Fruit fly (Drosophila melanogaster) whole organism, embryonic: ENCODE data around the gene CG42820.

Experiments used
- CG10147 ChIP-seq: fragments of 200-800 bp; sonication (Bioruptor generic); optimal IDR thresholded peaks from 2 replicates; lab custom pipeline; 2019; ENCODE audit warnings: missing biosample characterization, mild to moderate bottlenecking, missing genetic modification characterization, moderate library complexity
- CG1024 ChIP-seq: fragments of 200-800 bp; sonication (Bioruptor generic); IDR thresholded peaks from 2 replicates; pipeline ENCODE4 v1.3.6; 2022; ENCODE audit warnings: missing biosample characterization, missing genetic modification characterization
- CG12219 ChIP-seq: fragments of 200-800 bp; sonication (Bioruptor generic); optimal IDR thresholded peaks from 3 replicates; lab custom pipeline; 2018; ENCODE audit warnings: missing biosample characterization, mild to moderate bottlenecking, missing genetic modification characterization
- CG12236 ChIP-seq: fragments of 200-800 bp; sonication (Bioruptor generic); optimal IDR thresholded peaks from 2 replicates; lab custom pipeline; 2016; ENCODE audit warnings: missing biosample characterization, missing genetic modification characterization
- CG12299 ChIP-seq: fragments of 200-800 bp; sonication (Bioruptor generic); optimal IDR thresholded peaks from 2 replicates; lab custom pipeline; 2018; ENCODE audit warnings: missing biosample characterization, mild to moderate bottlenecking, missing genetic modification characterization
- CG12391 ChIP-seq: fragments of 200-800 bp; sonication (Bioruptor generic); optimal IDR thresholded peaks from 3 replicates; lab custom pipeline; 2018; ENCODE audit warnings: missing biosample characterization, mild to moderate bottlenecking, missing genetic modification characterization, moderate library complexity
- CG12942 ChIP-seq: fragments of 200-800 bp; sonication (Bioruptor generic); optimal IDR thresholded peaks from 3 replicates; lab custom pipeline; 2016; ENCODE audit warnings: missing biosample characterization, missing genetic modification characterization
- CG14441 ChIP-seq: fragments of 200-800 bp; sonication (Bioruptor generic); IDR thresholded peaks from 2 replicates; pipeline ENCODE4 v1.3.6; 2022; ENCODE audit warnings: missing biosample characterization, missing genetic modification characterization
- CG14860 ChIP-seq: fragments of 200-800 bp; sonication (Bioruptor generic); IDR thresholded peaks from 3 replicates; pipeline ENCODE4 v1.3.6; 2022; ENCODE audit warnings: missing biosample characterization, missing genetic modification characterization; ENCODE audit not compliant: partially characterized antibody
- CG1602 ChIP-seq: fragments of 200-800 bp; sonication (Bioruptor generic); optimal IDR thresholded peaks from 3 replicates; lab custom pipeline; 2016; ENCODE audit warnings: missing biosample characterization, missing genetic modification characterization
- CG17912 ChIP-seq: fragments of 200-800 bp; sonication (Bioruptor generic); optimal IDR thresholded peaks from 2 replicates; lab custom pipeline; 2018; ENCODE audit warnings: missing biosample characterization, mild to moderate bottlenecking, missing genetic modification characterization
- CG31388 ChIP-seq: fragments of 200-800 bp; sonication (Bioruptor generic); optimal IDR thresholded peaks from 2 replicates; lab custom pipeline; 2016; ENCODE audit warnings: missing biosample characterization, missing genetic modification characterization
- CG32767 ChIP-seq: fragments of 200-800 bp; sonication (Bioruptor generic); IDR thresholded peaks from 2 replicates; pipeline ENCODE4 v1.3.6; 2022; ENCODE audit warnings: missing biosample characterization, missing genetic modification characterization
- CG5180 ChIP-seq: fragments of 200-800 bp; sonication (Bioruptor generic); optimal IDR thresholded peaks from 3 replicates; lab custom pipeline; 2017; ENCODE audit warnings: missing biosample characterization, missing genetic modification characterization, mild to moderate bottlenecking, moderate library complexity, missing genetic modification reagents
- CG5953 ChIP-seq: fragments of 200-800 bp; sonication (Bioruptor generic); IDR thresholded peaks from 2 replicates; pipeline ENCODE4 v1.3.6; 2022; ENCODE audit warnings: missing biosample characterization, missing genetic modification characterization
- Dbx ChIP-seq: fragments of 200-800 bp; sonication (Bioruptor generic); IDR thresholded peaks from 3 replicates; pipeline ENCODE4 v1.3.6; 2022; ENCODE audit warnings: missing biosample characterization, missing genetic modification characterization
- Deaf1 ChIP-seq: fragments of 200-800 bp; optimal IDR thresholded peaks from 3 replicates; lab custom pipeline; 2019; ENCODE audit warnings: missing biosample characterization, mild to moderate bottlenecking, missing genetic modification characterization, moderate library complexity
- Dip2 ChIP-seq: fragments of 200-800 bp; sonication (Bioruptor generic); IDR thresholded peaks from 2 replicates; pipeline ENCODE4 v1.3.6; 2022; ENCODE audit warnings: missing biosample characterization, missing genetic modification characterization
- Dp ChIP-seq: fragments of 200-800 bp; sonication (Bioruptor generic); optimal IDR thresholded peaks from 2 replicates; lab custom pipeline; 2018; ENCODE audit warnings: missing biosample characterization, mild to moderate bottlenecking, missing genetic modification characterization, moderate library complexity
- HHEX ChIP-seq: fragments of 200-800 bp; sonication (Bioruptor generic); optimal IDR thresholded peaks from 3 replicates; lab custom pipeline; 2017; ENCODE audit warnings: missing biosample characterization, mild to moderate bottlenecking, missing genetic modification characterization, missing genetic modification reagents
- HLHmδ ChIP-seq: fragments of 200-800 bp; sonication (Bioruptor generic); optimal IDR thresholded peaks from 2 replicates; lab custom pipeline; 2018; ENCODE audit warnings: missing biosample characterization, mild to moderate bottlenecking, missing genetic modification characterization, moderate library complexity
- NK7.1 ChIP-seq: fragments of 200-800 bp; sonication (Bioruptor generic); optimal IDR thresholded peaks from 3 replicates; lab custom pipeline; 2016; ENCODE audit warnings: missing biosample characterization, missing genetic modification characterization
- NfI ChIP-seq: fragments of 200-800 bp; sonication (Bioruptor generic); optimal IDR thresholded peaks from 3 replicates; lab custom pipeline; 2018; ENCODE audit warnings: missing biosample characterization, mild to moderate bottlenecking, missing genetic modification characterization, moderate library complexity
- Pdp1 ChIP-seq, 2 experiments: fragments of 200-800 bp; sonication (Bioruptor generic); optimal IDR thresholded peaks; 3 replicates each; lab custom pipeline; 2016; ENCODE audit warnings: missing biosample characterization in 2 of 2, missing genetic modification characterization in 2 of 2, mild to moderate bottlenecking in 1 of 2, moderate library complexity in 1 of 2
- bbx ChIP-seq: fragments of 200-800 bp; sonication (Bioruptor generic); IDR thresholded peaks from 2 replicates; pipeline ENCODE4 v1.3.6; 2022; ENCODE audit warnings: missing biosample characterization, missing genetic modification characterization; ENCODE audit not compliant: partially characterized antibody
- corto ChIP-seq: fragments of 200-800 bp; sonication (Bioruptor generic); optimal IDR thresholded peaks from 2 replicates; lab custom pipeline; 2016; ENCODE audit warnings: missing biosample characterization, mild to moderate bottlenecking, missing genetic modification characterization, moderate library complexity
- disco-r ChIP-seq: fragments of 200-800 bp; sonication (Bioruptor generic); optimal IDR thresholded peaks from 2 replicates; lab custom pipeline; 2016; ENCODE audit warnings: missing biosample characterization, missing genetic modification characterization
- fd102C ChIP-seq: fragments of 200-800 bp; sonication (Bioruptor generic); optimal IDR thresholded peaks from 2 replicates; lab custom pipeline; 2018; ENCODE audit warnings: missing biosample characterization, mild to moderate bottlenecking, missing genetic modification characterization, moderate library complexity
- gfzf ChIP-seq: fragments of 200-800 bp; sonication (Bioruptor generic); optimal IDR thresholded peaks from 2 replicates; lab custom pipeline; 2016; ENCODE audit warnings: missing biosample characterization, mild to moderate bottlenecking, missing genetic modification characterization, moderate library complexity
- gsb ChIP-seq: fragments of 200-800 bp; sonication (Bioruptor generic); IDR thresholded peaks from 2 replicates; pipeline ENCODE4 v1.3.6; 2022; ENCODE audit warnings: missing biosample characterization, missing genetic modification characterization
- h ChIP-seq: fragments of >200 bp; optimal IDR thresholded peaks from 2 replicates; lab custom pipeline; 2017
- nau ChIP-seq: fragments of 200-800 bp; sonication (Bioruptor generic); optimal IDR thresholded peaks from 3 replicates; lab custom pipeline; 2017; ENCODE audit warnings: missing biosample characterization, mild to moderate bottlenecking, missing genetic modification characterization, missing genetic modification reagents
- oc ChIP-seq: fragments of 200-800 bp; sonication (Bioruptor generic); optimal IDR thresholded peaks from 2 replicates; lab custom pipeline; 2018; ENCODE audit warnings: missing biosample characterization, mild to moderate bottlenecking, missing genetic modification characterization, moderate library complexity
- pan ChIP-seq, 4 experiments: fragments of >200 bp in 3 of 4; fragments of 200-800 bp in 1 of 4; sonication (Bioruptor generic) in 1 of 4; optimal IDR thresholded peaks in 3 of 4; IDR thresholded peaks in 1 of 4; 2 replicates each; pipeline versions ENCODE4 v1.3.6 to Lab custom; 2017 to 2022; ENCODE audit warnings: missing biosample characterization in 2 of 4, missing genetic modification characterization in 2 of 4, mixed read lengths in 1 of 4
- pzg ChIP-seq: fragments of 200-800 bp; sonication (Bioruptor generic); optimal IDR thresholded peaks from 3 replicates; lab custom pipeline; 2018; ENCODE audit warnings: missing biosample characterization, mild to moderate bottlenecking, missing genetic modification characterization, moderate library complexity
- ro ChIP-seq: fragments of 200-800 bp; sonication (Bioruptor generic); IDR thresholded peaks from 2 replicates; pipeline ENCODE4 v1.3.6; 2022; ENCODE audit warnings: missing biosample characterization, missing genetic modification characterization
- row ChIP-seq: fragments of 200-800 bp; sonication (Bioruptor generic); IDR thresholded peaks from 3 replicates; pipeline ENCODE4 v1.3.6; 2022; ENCODE audit warnings: missing biosample characterization, missing genetic modification characterization
- scrt ChIP-seq: fragments of 200-800 bp; sonication (Bioruptor generic); optimal IDR thresholded peaks from 2 replicates; lab custom pipeline; 2018; ENCODE audit warnings: missing biosample characterization, mild to moderate bottlenecking, missing genetic modification characterization, moderate library complexity
- slp2 ChIP-seq: fragments of 200-800 bp; sonication (Bioruptor generic); optimal IDR thresholded peaks from 2 replicates; lab custom pipeline; 2016; ENCODE audit warnings: missing biosample characterization, missing genetic modification characterization
- sna ChIP-seq: fragments of 200-800 bp; sonication (Bioruptor generic); IDR thresholded peaks from 2 replicates; pipeline ENCODE4 v1.3.6; 2022; ENCODE audit warnings: missing biosample characterization, missing genetic modification characterization; ENCODE audit not compliant: partially characterized antibody
- sug ChIP-seq: fragments of 200-800 bp; optimal IDR thresholded peaks from 2 replicates; lab custom pipeline; 2019; ENCODE audit warnings: missing biosample characterization, mild to moderate bottlenecking, missing genetic modification characterization, moderate library complexity
- ttk ChIP-seq: fragments of 200-800 bp; sonication (Bioruptor generic); IDR thresholded peaks from 2 replicates; pipeline ENCODE4 v2.1.2; 2022; ENCODE audit warnings: missing biosample characterization, missing genetic modification characterization
- tup ChIP-seq: fragments of 200-800 bp; sonication (Bioruptor generic); optimal IDR thresholded peaks from 2 replicates; lab custom pipeline; 2016; ENCODE audit warnings: missing biosample characterization, mild to moderate bottlenecking, missing genetic modification characterization, moderate library complexity
- zfh1 ChIP-seq: fragments of 200-800 bp; sonication (Bioruptor generic); IDR thresholded peaks from 3 replicates; pipeline ENCODE4 v1.3.6; 2022; ENCODE audit warnings: missing biosample characterization, missing genetic modification characterization

Gene CG42820

dm6 chr2L:8416350-8417046 is 24.3 kb upstream of the CG42820 start (continued):
- no peak for TF ChIP-seq tup (GFP tag; lab: Kevin White, UChicago)
- TF ChIP-seq bbx (GFP tag; lab: Robert Waterston, UW) = no peak
- no peak for TF ChIP-seq CG32767 (GFP tag; lab: Robert Waterston, UW)
- TF ChIP-seq zfh1 (GFP tag; lab: Robert Waterston, UW) = 0 out of 3 replicates have a peak, but pooled peaks have one; percentile 2
- no peak for TF ChIP-seq CG14441 (GFP tag; lab: Robert Waterston, UW)
- TF ChIP-seq Dbx (GFP tag; lab: Robert Waterston, UW) = 0 out of 3 replicates have a peak, but pooled peaks have one; percentile 49

dm6 chr2L:8414887-8415883 is 23.0 kb upstream of the CG42820 start, which contains the start of the genes CG13398 and Akap200:
Gene CG13398 (minus strand): TSS chr2L:8415256.
Gene Akap200 (plus strand): TSS chr2L:8415690.
- TF ChIP-seq CG12219 (GFP tag; lab: Kevin White, UChicago) = no peak
- TF ChIP-seq NfI (GFP tag; lab: Kevin White, UChicago) = no peak
- peak; percentile 31 for TF ChIP-seq CG1602 (GFP tag; lab: Kevin White, UChicago)
- no peak for TF ChIP-seq slp2 (GFP tag; lab: Kevin White, UChicago)
- no peak for TF ChIP-seq NK7.1 (GFP tag; lab: Kevin White, UChicago)
- no peak for TF ChIP-seq Dip2 (GFP tag; lab: Robert Waterston, UW)
- TF ChIP-seq corto (GFP tag; lab: Kevin White, UChicago) = no peak
- TF ChIP-seq nau (GFP tag; lab: Kevin White, UChicago) = no peak
- no peak for TF ChIP-seq CG14860 (GFP tag; lab: Robert Waterston, UW)
- TF ChIP-seq CG5180 = no peak
- TF ChIP-seq CG12391 (tag; lab: Kevin White, UChicago) = peak; percentile 65
- no peak for TF ChIP-seq CG31388 (GFP tag; lab: Kevin White, UChicago)
- peak; percentile 49 for TF ChIP-seq pzg (GFP tag; lab: Kevin White, UChicago)
- TF ChIP-seq CG17912 (GFP tag; lab: Kevin White, UChicago) = peak; percentile 24
- no peak for TF ChIP-seq gsb (GFP tag; lab: Robert Waterston, UW)
- TF ChIP-seq row = peak; percentile 71
- TF ChIP-seq CG1024 (GFP tag; lab: Robert Waterston, UW) = no peak
- TF ChIP-seq scrt (GFP tag; lab: Kevin White, UChicago) = no peak
- TF ChIP-seq h (lab: Kevin White, UChicago) = no peak
- TF ChIP-seq disco-r = no peak
- no peak for TF ChIP-seq ro (GFP tag; lab: Robert Waterston, UW)
- no peak for TF ChIP-seq fd102C
- peak; percentile 49 for TF ChIP-seq Dp (GFP tag; lab: Kevin White, UChicago)
- peak in 1 of 2 experiments; percentile 32 for TF ChIP-seq Pdp1 (GFP tag; optimal IDR thresholded peaks at IDR 0.05; lab: Kevin White, UChicago)
- TF ChIP-seq gfzf = peak; percentile 80
- TF ChIP-seq HLHmδ = peak; percentile 67
- TF ChIP-seq pan (optimal IDR thresholded peaks at IDR 0.05; lab: Kevin White, UChicago) = no peak
- peak in 1 of 2 experiments; percentile 16 for TF ChIP-seq pan (GFP tag; optimal IDR thresholded peaks at IDR 0.05 in 1 of 2, IDR thresholded peaks at IDR 0.05 in 1 of 2)
- TF ChIP-seq oc (tag; lab: Kevin White, UChicago) = no peak
- no peak for TF ChIP-seq CG12942 (GFP tag; lab: Kevin White, UChicago)
- TF ChIP-seq sna (GFP tag; lab: Robert Waterston, UW) = no peak
- no peak for TF ChIP-seq ttk
- no peak for TF ChIP-seq Deaf1
- TF ChIP-seq CG5953 (GFP tag; lab: Robert Waterston, UW) = 0 out of 2 replicates have a peak, but pooled peaks have one; percentile 29
- TF ChIP-seq CG12299 (tag; lab: Kevin White, UChicago) = no peak
- no peak for TF ChIP-seq CG12236 (GFP tag; lab: Kevin White, UChicago)
- TF ChIP-seq CG10147 (GFP tag; lab: Kevin White, UChicago) = no peak
- peak; percentile 2 for TF ChIP-seq HHEX (GFP tag; lab: Kevin White, UChicago)
- TF ChIP-seq sug (tag; lab: Kevin White, UChicago) = peak; percentile 14
